Worm (Caenorhabditis elegans): ENCODE results near the gene F38E9.1.

Gene F38E9.1

DNA sequence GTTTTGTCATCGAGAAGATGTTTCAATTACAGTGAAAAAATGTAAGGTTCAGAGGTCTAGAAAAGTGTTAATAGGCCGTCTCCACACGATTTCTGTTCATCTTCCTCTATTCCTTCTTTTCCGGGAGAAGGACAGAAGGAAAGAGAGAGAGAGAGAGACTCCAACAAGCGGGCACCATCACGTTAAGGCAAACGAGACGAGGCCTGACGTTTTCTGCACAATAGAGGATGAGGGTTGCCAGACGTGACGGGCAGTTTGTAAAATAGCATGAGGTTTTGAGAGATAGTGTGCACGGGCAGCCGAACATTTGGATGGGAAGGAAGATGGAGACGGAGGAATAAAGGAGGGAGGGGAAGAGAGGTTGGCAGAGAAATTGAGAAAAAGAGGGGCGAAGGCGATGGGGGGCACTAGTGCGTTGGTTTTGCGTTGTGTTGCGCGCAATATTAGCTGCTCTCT lies 25.0 kb upstream of the F38E9.1 start, which contains the start of gene twf-2 (continued):
- TF ChIP-seq xbp-1 (tag; optimal IDR thresholded peaks at IDR 0.05) (peak; percentile 56), rnt-1 (tag; optimal IDR thresholded peaks at IDR 0.05) (peak; percentile 75), pax-3 (tag; optimal IDR thresholded peaks at IDR 0.05) (no peak), lin-14 (GFP tag; optimal IDR thresholded peaks at IDR 0.05) (peak; percentile 97), sox-4 (tag; optimal IDR thresholded peaks at IDR 0.05) (no peak), isw-1 (GFP tag; IDR thresholded peaks at IDR 0.05) (peak; percentile 46), nhr-237 (tag; optimal IDR thresholded peaks at IDR 0.05) (peak; percentile 7), efl-3 (GFP tag; optimal IDR thresholded peaks at IDR 0.05) (no peak), vab-15 (tag; optimal IDR thresholded peaks at IDR 0.05) (no peak), unc-130 (tag; optimal IDR thresholded peaks at IDR 0.05) (peak; percentile 42), fos-1 (tag; optimal IDR thresholded peaks at IDR 0.05) (peak; percentile 50), nhr-19 (GFP tag; conservative IDR thresholded peaks at IDR 0.05) (peak; percentile 69), alr-1 (tag; optimal IDR thresholded peaks at IDR 0.05; ENCODE audit: borderline replicate concordance) (no peak), mdl-1 (tag; optimal IDR thresholded peaks at IDR 0.05) (peak; percentile 14 to 91), ceh-82 (tag; optimal IDR thresholded peaks at IDR 0.05) (peak; percentile 4 to 86 (median 74)), tlp-1 (tag; optimal IDR thresholded peaks at IDR 0.05) (no peak), ceh-63 (GFP tag; optimal IDR thresholded peaks at IDR 0.05) (no peak), zag-1 (tag; optimal IDR thresholded peaks at IDR 0.05) (no peak), pag-3 (tag; optimal IDR thresholded peaks at IDR 0.05; ENCODE audit: borderline replicate concordance, insufficient read depth) (no peak), mep-1 (tag; optimal IDR thresholded peaks at IDR 0.05) (peak; percentile 70), unc-62 (GFP tag; optimal IDR thresholded peaks at IDR 0.05) (no peak), snpc-4 (tag; optimal IDR thresholded peaks at IDR 0.05) (peak; percentile 55), nhr-76 (tag; optimal IDR thresholded peaks at IDR 0.05) (no peak), nhr-85 (tag) (no peak), blmp-1 (tag; optimal IDR thresholded peaks at IDR 0.05) (peak; percentile 74), unc-86 (tag; optimal IDR thresholded peaks at IDR 0.05) (peak; percentile 72), ztf-11 (tag; optimal IDR thresholded peaks at IDR 0.05) (peak in 1 of 2 experiments; percentile 11), ama-1 (optimal IDR thresholded peaks at IDR 0.05) (no peak), nhr-90 (tag; optimal IDR thresholded peaks at IDR 0.05; ENCODE audit: poor library complexity) (peak; percentile 40), dsc-1 (tag; optimal IDR thresholded peaks at IDR 0.05) (peak; percentile 73), mef-2 (tag; optimal IDR thresholded peaks at IDR 0.05) (no peak), lin-35 (GFP tag; optimal IDR thresholded peaks at IDR 0.05) (peak; percentile 24 to 61), hlh-17 (GFP tag; optimal IDR thresholded peaks at IDR 0.05; ENCODE audit: borderline replicate concordance) (no peak), skn-1 (tag; optimal IDR thresholded peaks at IDR 0.05) (peak; percentile 26), nhr-71 (tag; optimal IDR thresholded peaks at IDR 0.05) (peak; percentile 85), C04F5.9 (tag; optimal IDR thresholded peaks at IDR 0.05) (no peak), hpl-2 (GFP tag; optimal IDR thresholded peaks at IDR 0.05) (no peak), elt-3 (tag; optimal IDR thresholded peaks at IDR 0.05) (peak in 1 of 6 experiments; percentile 19), grh-1 (GFP tag; IDR thresholded peaks at IDR 0.05) (peak; percentile 11; the same call in 1 of the 2 replicates), fkh-4 (tag; optimal IDR thresholded peaks at IDR 0.05; ENCODE audit: borderline replicate concordance) (no peak), nhr-47 (tag; optimal IDR thresholded peaks at IDR 0.05) (peak; percentile 82), C16A3.4 (tag; optimal IDR thresholded peaks at IDR 0.05) (peak; percentile 59), egl-27 (tag; optimal IDR thresholded peaks at IDR 0.05) (peak in 1 of 2 experiments; percentile 64), lin-15B (tag; optimal IDR thresholded peaks at IDR 0.05) (no peak), nhr-11 (tag; optimal IDR thresholded peaks at IDR 0.05) (no peak), nhr-77 (tag; optimal IDR thresholded peaks at IDR 0.05) (peak; percentile 38), egl-13 (tag; optimal IDR thresholded peaks at IDR 0.05) (peak; percentile 76), C34B4.2 (tag; optimal IDR thresholded peaks at IDR 0.05) (no peak), ets-5 (GFP tag; IDR thresholded peaks at IDR 0.05) (no peak), aly-2 (tag; optimal IDR thresholded peaks at IDR 0.05) (no peak), ceh-88 (GFP tag; IDR thresholded peaks at IDR 0.05) (no peak), unc-30 (tag; optimal IDR thresholded peaks at IDR 0.05) (no peak), lin-13 (GFP tag; optimal IDR thresholded peaks at IDR 0.05) (no peak)
